Worm (Caenorhabditis elegans) whole organism, L4 larva: ENCODE data around the gene flor-1.
A peak's percentile ranks its signal among the peaks of the same experiment; 100 is the strongest.

Experiments
- D1046.2 ChIP-seq: fragments of 200-800 bp; sonication (Bioruptor generic); IDR thresholded peaks from 2 replicates; pipeline ENCODE4 v1.3.6; 2022; ENCODE audit warnings: missing genetic modification characterization, missing compliant biosample characterization
- F10B5.3 ChIP-seq: sonication (generic microtip); optimal IDR thresholded peaks from 2 replicates; lab custom pipeline; 2016; ENCODE audit warnings: mild to moderate bottlenecking, missing genetic modification characterization, missing compliant biosample characterization
- T20F7.1 ChIP-seq: fragments of 200-800 bp; sonication (Bioruptor generic); optimal IDR thresholded peaks from 2 replicates; lab custom pipeline; 2018; ENCODE audit warnings: mild to moderate bottlenecking, missing genetic modification characterization, missing compliant biosample characterization
- Y5F2A.4 ChIP-seq: fragments of 200-800 bp; sonication (Bioruptor generic); optimal IDR thresholded peaks from 2 replicates; lab custom pipeline; 2018; ENCODE audit warnings: mild to moderate bottlenecking, missing genetic modification characterization, missing compliant biosample characterization
- ama-1 ChIP-seq: fragments of 150-350 bp; optimal IDR thresholded peaks from 2 replicates; lab custom pipeline; 2014; ENCODE audit warnings: inconsistent platforms, mixed read lengths
- ceh-32 ChIP-seq: sonication (generic microtip); optimal IDR thresholded peaks from 2 replicates; lab custom pipeline; 2016; ENCODE audit warnings: mild to moderate bottlenecking, missing genetic modification characterization, missing compliant biosample characterization; ENCODE audit not compliant: poor library complexity
- ces-1 ChIP-seq: fragments of 150-350 bp; sonication (generic microtip); optimal IDR thresholded peaks from 4 replicates; lab custom pipeline; 2014; ENCODE audit warnings: missing biosample characterization, missing genetic modification reagents, missing genetic modification characterization
- daf-12 ChIP-seq: fragments of 150-350 bp; optimal IDR thresholded peaks from 2 replicates; lab custom pipeline; 2014; ENCODE audit warnings: missing biosample characterization, missing genetic modification reagents, missing genetic modification characterization
- dmd-8 ChIP-seq: fragments of 200-800 bp; sonication (Bioruptor generic); IDR thresholded peaks from 2 replicates; pipeline ENCODE4 v1.3.6; 2022; ENCODE audit warnings: missing genetic modification characterization, missing compliant biosample characterization
- dpl-1 ChIP-seq: fragments of 150-350 bp; optimal IDR thresholded peaks from 2 replicates; lab custom pipeline; 2014; ENCODE audit warnings: missing biosample characterization, missing genetic modification reagents, missing genetic modification characterization
- duxl-1 ChIP-seq: sonication (generic microtip); optimal IDR thresholded peaks from 2 replicates; lab custom pipeline; 2016; ENCODE audit warnings: mild to moderate bottlenecking, missing genetic modification characterization, moderate library complexity, missing compliant biosample characterization; ENCODE audit not compliant: poor library complexity
- fkh-10 ChIP-seq: fragments of 150-350 bp; optimal IDR thresholded peaks from 2 replicates; lab custom pipeline; 2014; ENCODE audit warnings: missing biosample characterization, missing genetic modification reagents, missing genetic modification characterization
- hlh-30 ChIP-seq: sonication (generic microtip); optimal IDR thresholded peaks from 2 replicates; lab custom pipeline; 2017; ENCODE audit warnings: antibody characterized with exemption, mild to moderate bottlenecking, missing genetic modification characterization, missing compliant biosample characterization; ENCODE audit not compliant: insufficient read depth
- hmg-1.1 ChIP-seq: fragments of 200-800 bp; sonication (Bioruptor generic); IDR thresholded peaks from 2 replicates; pipeline ENCODE4 v1.3.6; 2022; ENCODE audit warnings: missing genetic modification reagents, missing genetic modification characterization, missing compliant biosample characterization
- lim-7 ChIP-seq: fragments of 200-800 bp; sonication (Bioruptor generic); IDR thresholded peaks from 2 replicates; pipeline ENCODE4 v1.3.6; 2022; ENCODE audit warnings: missing genetic modification characterization, missing compliant biosample characterization
- lin-13 ChIP-seq: fragments of 150-350 bp; optimal IDR thresholded peaks from 2 replicates; lab custom pipeline; 2014; ENCODE audit warnings: missing biosample characterization, missing genetic modification reagents, missing genetic modification characterization
- lin-29 ChIP-seq: fragments of 200-800 bp; sonication (Bioruptor generic); IDR thresholded peaks from 2 replicates; pipeline ENCODE4 v1.3.6; 2022; ENCODE audit warnings: missing genetic modification reagents, missing genetic modification characterization, missing compliant biosample characterization
- lin-38 ChIP-seq: fragments of 200-800 bp; sonication (Bioruptor generic); IDR thresholded peaks from 2 replicates; pipeline ENCODE4 v1.3.6; 2022; ENCODE audit warnings: missing genetic modification reagents, missing genetic modification characterization, missing compliant biosample characterization
- lir-3 ChIP-seq: sonication (generic microtip); optimal IDR thresholded peaks from 2 replicates; lab custom pipeline; 2016; ENCODE audit warnings: mild to moderate bottlenecking, missing genetic modification characterization, missing compliant biosample characterization
- lsy-2 ChIP-seq, 2 experiments: fragments of 150-350 bp in 1 of 2; sonication (generic microtip) in 1 of 2; optimal IDR thresholded peaks; 2 replicates each; lab custom pipeline; 2014 to 2017; ENCODE audit warnings: missing biosample characterization in 2 of 2, missing genetic modification characterization in 2 of 2
- mep-1 ChIP-seq: fragments of 150-350 bp; sonication (generic microtip); optimal IDR thresholded peaks from 3 replicates; lab custom pipeline; 2014; ENCODE audit warnings: missing biosample characterization, missing genetic modification characterization
- mes-2 ChIP-seq: sonication (generic microtip); optimal IDR thresholded peaks from 2 replicates; lab custom pipeline; 2016; ENCODE audit warnings: missing genotype, mild to moderate bottlenecking, missing genetic modification characterization, missing compliant biosample characterization; ENCODE audit not compliant: poor library complexity, severe bottlenecking
- nhr-11 ChIP-seq: fragments of 150-350 bp; optimal IDR thresholded peaks from 2 replicates; lab custom pipeline; 2014; ENCODE audit warnings: missing biosample characterization, missing genetic modification characterization
- nhr-237 ChIP-seq: sonication (generic microtip); optimal IDR thresholded peaks from 2 replicates; lab custom pipeline; 2017; ENCODE audit warnings: missing biosample characterization, missing genetic modification characterization
- nhr-25 ChIP-seq: sonication (generic microtip); optimal IDR thresholded peaks from 2 replicates; lab custom pipeline; 2017; ENCODE audit warnings: missing genetic modification characterization, mild to moderate bottlenecking, missing compliant biosample characterization, antibody characterized with exemption, moderate library complexity, borderline replicate concordance; ENCODE audit not compliant: insufficient read depth
- nhr-28 ChIP-seq: fragments of 150-350 bp; optimal IDR thresholded peaks from 2 replicates; lab custom pipeline; 2014; ENCODE audit warnings: missing biosample characterization, missing genetic modification characterization
- nhr-41 ChIP-seq: fragments of 200-800 bp; sonication (Bioruptor generic); IDR thresholded peaks from 2 replicates; pipeline ENCODE4 v1.3.6; 2022; ENCODE audit warnings: missing genetic modification reagents, missing genetic modification characterization, missing compliant biosample characterization
- nhr-42 ChIP-seq: fragments of 200-800 bp; sonication (Bioruptor generic); IDR thresholded peaks from 2 replicates; pipeline ENCODE4 v1.3.6; 2022; ENCODE audit warnings: missing genetic modification characterization, missing compliant biosample characterization
- nhr-6 ChIP-seq: fragments of 150-350 bp; optimal IDR thresholded peaks from 2 replicates; lab custom pipeline; 2014; ENCODE audit warnings: missing biosample characterization, missing genetic modification characterization
- nhr-77 ChIP-seq: fragments of 150-350 bp; optimal IDR thresholded peaks from 2 replicates; lab custom pipeline; 2014; ENCODE audit warnings: missing biosample characterization, missing genetic modification characterization
- php-3 ChIP-seq: fragments of 200-800 bp; sonication (Bioruptor generic); IDR thresholded peaks from 2 replicates; pipeline ENCODE4 v1.3.6; 2022; ENCODE audit warnings: missing genetic modification reagents, missing genetic modification characterization, missing compliant biosample characterization
- pqm-1 ChIP-seq: sonication (generic microtip); optimal IDR thresholded peaks from 2 replicates; lab custom pipeline; 2017; ENCODE audit warnings: missing biosample characterization, missing genetic modification characterization
- set-16 ChIP-seq: fragments of 200-800 bp; sonication (Bioruptor generic); IDR thresholded peaks from 2 replicates; pipeline ENCODE4 v1.3.6; 2022; ENCODE audit warnings: missing genetic modification reagents, missing genetic modification characterization, missing compliant biosample characterization
- skn-1 ChIP-seq: fragments of 150-350 bp; optimal IDR thresholded peaks from 2 replicates; lab custom pipeline; 2014; ENCODE audit warnings: missing biosample characterization, missing genetic modification characterization
- tra-1 ChIP-seq: fragments of 200-800 bp; sonication (Bioruptor generic); IDR thresholded peaks from 2 replicates; pipeline ENCODE4 v1.3.6; 2022; ENCODE audit warnings: missing genetic modification reagents, missing genetic modification characterization, missing compliant biosample characterization
- zag-1 ChIP-seq: fragments of 150-350 bp; optimal IDR thresholded peaks from 2 replicates; lab custom pipeline; 2014; ENCODE audit warnings: missing biosample characterization, missing genetic modification characterization
- zip-11 ChIP-seq: fragments of 200-800 bp; sonication (Bioruptor generic); IDR thresholded peaks from 2 replicates; pipeline ENCODE4 v1.3.6; 2022; ENCODE audit warnings: missing genetic modification characterization, missing compliant biosample characterization
- zip-2 ChIP-seq: fragments of 150-350 bp; optimal IDR thresholded peaks from 2 replicates; lab custom pipeline; 2014; ENCODE audit warnings: missing biosample characterization, missing genetic modification characterization

Gene flor-1

ce11 chrV:15148800-15149199 is 29.4 kb upstream of the flor-1 start, which contains the start of gene T09F5.1:
Gene T09F5.1 (plus strand): TSS chrV:15149100.
- TF ChIP-seq dmd-8 (GFP tag; lab: Robert Waterston, UW) (no peak), ama-1 (lab: Kevin White, UChicago) (no peak), php-3 (no peak), pqm-1 (no peak), skn-1 (tag; lab: Kevin White, UChicago) (no peak), tra-1 (GFP tag; lab: Robert Waterston, UW) (no peak), set-16 (GFP tag; lab: Robert Waterston, UW) (no peak), zip-2 (tag; lab: Kevin White, UChicago) (no peak), nhr-42 (GFP tag; lab: Robert Waterston, UW) (no peak), lir-3 (tag; lab: Kevin White, UChicago) (no peak), ceh-32 (tag; lab: Kevin White, UChicago) (no peak), zag-1 (no peak), nhr-25 (tag; lab: Kevin White, UChicago) (no peak), F10B5.3 (tag; lab: Kevin White, UChicago) (no peak), nhr-77 (tag; lab: Kevin White, UChicago) (no peak), mes-2 (tag; lab: Kevin White, UChicago) (no peak)

- TF ChIP-seq zip-11 (no peak), nhr-28 (tag; lab: Kevin White, UChicago) (no peak), dmd-8 (GFP tag; lab: Robert Waterston, UW) (no peak), mep-1 (no peak), fkh-10 (no peak), hmg-1.1 (GFP tag; lab: Robert Waterston, UW) (no peak), php-3 (no peak), zag-1 (no peak), nhr-237 (tag; lab: Kevin White, UChicago) (no peak), lim-7 (no peak), Y5F2A.4 (GFP tag; lab: Kevin White, UChicago) (no peak), lsy-2 (tag; optimal IDR thresholded peaks at IDR 0.05; lab: Kevin White, UChicago) (no peak)
Observed at ce11 chrV:15147776-15148175, 28.4 kb upstream of the flor-1 start, which contains the start of gene T09F5.20. Gene T09F5.20 (minus strand): TSS chrV:15147876.

ce11 chrV:15143798-15144197 is 24.4 kb upstream of the flor-1 start, which contains the start of gene K08F9.4:
Gene K08F9.4 (plus strand): TSS chrV:15144019.
- TF ChIP-seq nhr-28 (tag; lab: Kevin White, UChicago) (peak; percentile 61), duxl-1 (tag; lab: Kevin White, UChicago) (peak; percentile 18), T20F7.1 (GFP tag; lab: Kevin White, UChicago) (peak; percentile 32), lin-13 (peak; percentile 7), dpl-1 (GFP tag; lab: Kevin White, UChicago) (peak; percentile 73), nhr-41 (no peak), D1046.2 (GFP tag; lab: Robert Waterston, UW) (no peak), nhr-25 (tag; lab: Kevin White, UChicago) (no peak), nhr-6 (tag; lab: Kevin White, UChicago) (peak; percentile 72), mes-2 (tag; lab: Kevin White, UChicago) (peak; percentile 92), lin-38 (peak; percentile 90)
- TF ChIP-seq, all 104 proteins: peak for 8

- TF ChIP-seq duxl-1 (tag; lab: Kevin White, UChicago) (no peak), lin-29 (GFP tag; lab: Robert Waterston, UW) (no peak), T20F7.1 (GFP tag; lab: Kevin White, UChicago) (no peak), php-3 (no peak), ces-1 (GFP tag; lab: Kevin White, UChicago) (no peak), nhr-11 (tag; lab: Kevin White, UChicago) (no peak), daf-12 (tag; lab: Kevin White, UChicago) (no peak), hlh-30 (tag; lab: Kevin White, UChicago) (no peak)
Observed at ce11 chrV:15143285-15143684, 23.9 kb upstream of the flor-1 start, which contains the start of gene K08F9.1. Gene K08F9.1 (minus strand): TSS chrV:15143385.
